Fruit fly (Drosophila melanogaster): ENCODE results near the gene eEF1alpha2.

- no peak for TF ChIP-seq ttk (optimal IDR thresholded peaks at IDR 0.05)
- no peak for TF ChIP-seq Myc (optimal IDR thresholded peaks at IDR 0.05)
- TF ChIP-seq h (optimal IDR thresholded peaks at IDR 0.05), result no peak
- no peak for TF ChIP-seq psq (optimal IDR thresholded peaks at IDR 0.05)
- no peak for TF ChIP-seq Sin3A (optimal IDR thresholded peaks at IDR 0.05)
These were observed 38.1 kb upstream of the eEF1alpha2 start for dm6 chr3R:31700212-31700611.
